Fruit fly (Drosophila melanogaster) whole organism: ENCODE results near the gene CG32444.

ENCODE experiments used
- CG8478 ChIP-seq: fragments of >200 bp; optimal IDR thresholded peaks from 2 replicates; lab custom pipeline; 2018; ENCODE audit warnings: inconsistent platforms
- Dll ChIP-seq: fragments of >200 bp; optimal IDR thresholded peaks from 2 replicates; lab custom pipeline; 2017
- EcR ChIP-seq, 2 experiments: fragments of >200 bp; optimal IDR thresholded peaks; 2 replicates each; lab custom pipeline; 2017; ENCODE audit warnings: missing biosample characterization in 2 of 2, missing genetic modification characterization in 2 of 2, missing genetic modification reagents in 2 of 2
- pan ChIP-seq: fragments of >200 bp; optimal IDR thresholded peaks from 2 replicates; lab custom pipeline; 2017
- psq ChIP-seq: fragments of >200 bp; optimal IDR thresholded peaks from 2 replicates; lab custom pipeline; 2017
- usp ChIP-seq: fragments of >200 bp; optimal IDR thresholded peaks from 2 replicates; lab custom pipeline; 2017; ENCODE audit warnings: missing biosample characterization, missing genetic modification characterization, mixed read lengths

The CG32444 gene

dm6 chr3L:21636265-21636993 is at the start of gene CG32444:
Gene CG32444 (plus strand): TSS chr3L:21636947.
- TF ChIP-seq CG8478 (no peak), EcR (GFP tag; optimal IDR thresholded peaks at IDR 0.05; lab: Kevin White, UChicago) (no peak), Dll (lab: Kevin White, UChicago) (no peak), psq (lab: Kevin White, UChicago) (no peak), pan (lab: Kevin White, UChicago) (no peak), usp (no peak)

dm6 chr3L:21591247-21591646 is 45.5 kb upstream of the CG32444 start:
- no peak for TF ChIP-seq EcR (GFP tag; optimal IDR thresholded peaks at IDR 0.05; lab: Kevin White, UChicago)
- no peak for TF ChIP-seq usp
- no peak for TF ChIP-seq psq (lab: Kevin White, UChicago)
- no peak for TF ChIP-seq pan (lab: Kevin White, UChicago)
- no peak for TF ChIP-seq CG8478
- TF ChIP-seq Dll (lab: Kevin White, UChicago): no peak

dm6 chr3L:21594408-21594807 is 42.3 kb upstream of the CG32444 start:
- TF ChIP-seq Dll (lab: Kevin White, UChicago) (no peak), CG8478 (no peak), pan (lab: Kevin White, UChicago) (no peak), psq (lab: Kevin White, UChicago) (no peak), usp (no peak), EcR (GFP tag; optimal IDR thresholded peaks at IDR 0.05; lab: Kevin White, UChicago) (no peak)

dm6 chr3L:21598337-21598736 is 38.4 kb upstream of the CG32444 start:
- TF ChIP-seq psq (lab: Kevin White, UChicago): no peak
- no peak for TF ChIP-seq usp
- no peak for TF ChIP-seq Dll (lab: Kevin White, UChicago)
- no peak for TF ChIP-seq pan (lab: Kevin White, UChicago)
- TF ChIP-seq EcR (GFP tag; optimal IDR thresholded peaks at IDR 0.05; lab: Kevin White, UChicago): no peak
- no peak for TF ChIP-seq CG8478

dm6 chr3L:21602275-21602674 is 34.5 kb upstream of the CG32444 start:
- TF ChIP-seq CG8478: no peak

- TF ChIP-seq pan (lab: Kevin White, UChicago): no peak
- no peak for TF ChIP-seq usp
- TF ChIP-seq Dll (lab: Kevin White, UChicago): no peak
- no peak for TF ChIP-seq psq (lab: Kevin White, UChicago)
- TF ChIP-seq CG8478: no peak
- no peak for TF ChIP-seq EcR (GFP tag; optimal IDR thresholded peaks at IDR 0.05; lab: Kevin White, UChicago)
Observed at dm6 chr3L:21604265-21604664, 32.5 kb upstream of the CG32444 start.

- no peak for TF ChIP-seq Dll (lab: Kevin White, UChicago)
- TF ChIP-seq psq (lab: Kevin White, UChicago): no peak
- no peak for TF ChIP-seq CG8478
- no peak for TF ChIP-seq EcR (GFP tag; optimal IDR thresholded peaks at IDR 0.05; lab: Kevin White, UChicago)
- no peak for TF ChIP-seq pan (lab: Kevin White, UChicago)
- TF ChIP-seq usp: no peak
Observed at dm6 chr3L:21610535-21610934, 26.2 kb upstream of the CG32444 start.

dm6 chr3L:21617354-21617753 is 19.4 kb upstream of the CG32444 start, which contains the start of the genes S1P and CG11307:
Gene S1P (minus strand): TSS chr3L:21617376.
Gene CG11307 (plus strand): TSS chr3L:21617623.
- TF ChIP-seq Dll (lab: Kevin White, UChicago): no peak
- no peak for TF ChIP-seq EcR (GFP tag; optimal IDR thresholded peaks at IDR 0.05; lab: Kevin White, UChicago)

dm6 chr3L:21625547-21625946 is 11.2 kb upstream of the CG32444 start, which contains the start of the genes CG7166 and Alg11:
Gene CG7166 (minus strand): TSS chr3L:21625647.
Gene Alg11 (plus strand): TSS chr3L:21625806.
- no peak for TF ChIP-seq pan (lab: Kevin White, UChicago)
- TF ChIP-seq Dll (lab: Kevin White, UChicago): no peak
- no peak for TF ChIP-seq CG8478
- no peak for TF ChIP-seq psq (lab: Kevin White, UChicago)
- TF ChIP-seq EcR (GFP tag; optimal IDR thresholded peaks at IDR 0.05; lab: Kevin White, UChicago): no peak
- no peak for TF ChIP-seq usp

dm6 chr3L:21626036-21626614 is 10.6 kb upstream of the CG32444 start:
- no peak for TF ChIP-seq usp
- no peak for TF ChIP-seq EcR (GFP tag; optimal IDR thresholded peaks at IDR 0.05; lab: Kevin White, UChicago)
- no peak for TF ChIP-seq Dll (lab: Kevin White, UChicago)
- TF ChIP-seq pan (lab: Kevin White, UChicago): no peak
- no peak for TF ChIP-seq psq (lab: Kevin White, UChicago)
- TF ChIP-seq CG8478: no peak

dm6 chr3L:21634152-21634689 is 2.5 kb upstream of the CG32444 start, which contains the start of gene MED1:
Gene MED1 (minus strand): TSS chr3L:21634446.
- TF ChIP-seq usp (no peak), CG8478 (no peak), pan (lab: Kevin White, UChicago) (no peak), EcR (GFP tag; optimal IDR thresholded peaks at IDR 0.05; lab: Kevin White, UChicago) (no peak), Dll (lab: Kevin White, UChicago) (no peak), psq (lab: Kevin White, UChicago) (no peak)

dm6 chr3L:21635208-21635607 is 1.5 kb upstream of the CG32444 start, which contains the start of gene ORMDL:
Gene ORMDL (plus strand): TSS chr3L:21635305.
- no peak for TF ChIP-seq CG8478
- TF ChIP-seq usp: no peak
- TF ChIP-seq psq (lab: Kevin White, UChicago): no peak
- TF ChIP-seq Dll (lab: Kevin White, UChicago): no peak
- TF ChIP-seq EcR (GFP tag; optimal IDR thresholded peaks at IDR 0.05; lab: Kevin White, UChicago): no peak
- TF ChIP-seq pan (lab: Kevin White, UChicago): no peak
